Worm (Caenorhabditis elegans): Measurements from ENCODE around the gene acc-1.

acc-1 gene

DNA sequence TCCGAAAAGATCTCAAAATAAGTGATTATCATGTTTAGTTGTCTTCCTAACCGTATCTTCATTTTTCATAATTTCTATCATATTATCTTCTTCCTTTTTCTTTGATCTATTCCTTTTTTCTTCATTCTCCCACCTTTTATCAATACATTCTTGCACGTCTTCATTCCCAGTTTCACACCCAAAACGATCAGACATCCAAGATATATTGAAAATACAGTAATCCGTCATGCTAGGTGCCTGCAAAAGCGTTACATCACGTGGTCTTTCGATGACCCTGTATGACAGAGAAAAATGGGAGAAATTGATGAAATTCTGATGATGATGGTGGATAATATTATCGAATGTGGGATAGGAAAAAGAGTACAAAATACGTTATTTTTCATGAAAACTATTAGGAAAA lies 14.6 kb downstream of the acc-1 start:
- TF ChIP-seq gmeb-1 (tag; optimal IDR thresholded peaks at IDR 0.05), result peak; percentile 44
- peak; percentile 92 for TF ChIP-seq sma-9 (GFP tag; optimal IDR thresholded peaks at IDR 0.05)
- no peak for TF ChIP-seq sma-9 (tag; optimal IDR thresholded peaks at IDR 0.05)
- TF ChIP-seq aly-2 (tag; optimal IDR thresholded peaks at IDR 0.05), result no peak
- peak; percentile 13 for TF ChIP-seq crh-2 (tag; optimal IDR thresholded peaks at IDR 0.05)
- TF ChIP-seq sma-3 (GFP tag; optimal IDR thresholded peaks at IDR 0.05), result peak; percentile 84
- no peak for TF ChIP-seq lin-11 (tag; optimal IDR thresholded peaks at IDR 0.05)
- TF ChIP-seq lsy-2 (tag; optimal IDR thresholded peaks at IDR 0.05), result peak in 1 of 2 experiments; percentile 81
- TF ChIP-seq nhr-25 (tag; optimal IDR thresholded peaks at IDR 0.05), result peak; percentile 73
- peak; percentile 39 for TF ChIP-seq fos-1 (tag; optimal IDR thresholded peaks at IDR 0.05)
- TF ChIP-seq lin-13 (GFP tag; optimal IDR thresholded peaks at IDR 0.05), result no peak
- no peak for TF ChIP-seq mab-5 (tag; optimal IDR thresholded peaks at IDR 0.05)
- TF ChIP-seq nhr-129 (tag; optimal IDR thresholded peaks at IDR 0.05), result peak; percentile 45
- peak; percentile 34 for TF ChIP-seq blmp-1 (tag; optimal IDR thresholded peaks at IDR 0.05; ENCODE audit: insufficient read depth)
- peak; percentile 92 for TF ChIP-seq nhr-21 (tag; optimal IDR thresholded peaks at IDR 0.05)
- TF ChIP-seq Y55F3AM.14 (GFP tag; optimal IDR thresholded peaks at IDR 0.05), result peak; percentile 8
- no peak for TF ChIP-seq nhr-237 (tag; optimal IDR thresholded peaks at IDR 0.05)
- TF ChIP-seq mdl-1 (tag; optimal IDR thresholded peaks at IDR 0.05), result peak in 1 of 2 experiments; percentile 41

DNA sequence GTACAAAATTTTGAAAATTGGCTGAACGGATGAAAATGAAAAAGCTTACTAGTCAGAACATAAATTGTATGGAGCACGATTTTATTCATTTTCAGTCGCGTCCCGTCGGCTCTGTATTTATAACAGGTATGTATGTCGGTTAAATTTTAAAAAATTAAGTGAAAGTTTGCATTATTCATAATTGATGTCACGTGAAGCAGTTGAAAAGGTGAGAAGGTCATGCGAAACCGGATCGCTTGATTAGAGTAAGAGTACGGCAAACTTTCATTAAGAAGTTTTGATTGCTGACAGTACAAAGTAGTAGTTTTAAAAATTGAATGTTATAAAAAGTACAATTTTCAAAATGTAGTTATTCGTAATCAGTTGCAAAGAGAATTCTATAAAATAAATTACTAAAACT lies 15.4 kb downstream of the acc-1 start:
- TF ChIP-seq nhr-11 (tag; optimal IDR thresholded peaks at IDR 0.05) (no peak), gmeb-1 (tag; optimal IDR thresholded peaks at IDR 0.05) (no peak), mab-5 (tag; optimal IDR thresholded peaks at IDR 0.05) (no peak), nhr-23 (tag; optimal IDR thresholded peaks at IDR 0.05) (no peak), elt-3 (tag; optimal IDR thresholded peaks at IDR 0.05) (no peak), snpc-4 (tag; optimal IDR thresholded peaks at IDR 0.05) (no peak), ceh-16 (tag; optimal IDR thresholded peaks at IDR 0.05) (no peak), mdl-1 (tag; optimal IDR thresholded peaks at IDR 0.05) (no peak), mbf-1 (tag; optimal IDR thresholded peaks at IDR 0.05) (no peak), peb-1 (tag; optimal IDR thresholded peaks at IDR 0.05) (no peak), aly-2 (tag; optimal IDR thresholded peaks at IDR 0.05) (no peak), nhr-25 (tag; optimal IDR thresholded peaks at IDR 0.05) (peak; percentile 41), crh-2 (tag; optimal IDR thresholded peaks at IDR 0.05) (no peak), lin-39 (tag; optimal IDR thresholded peaks at IDR 0.05) (no peak), alr-1 (tag; optimal IDR thresholded peaks at IDR 0.05) (no peak), egl-27 (tag; optimal IDR thresholded peaks at IDR 0.05) (no peak), ztf-1 (GFP tag; conservative IDR thresholded peaks at IDR 0.05) (no peak), sma-9 (GFP tag; optimal IDR thresholded peaks at IDR 0.05) (peak; percentile 32), sma-9 (tag; optimal IDR thresholded peaks at IDR 0.05) (no peak), blmp-1 (tag; optimal IDR thresholded peaks at IDR 0.05; ENCODE audit: insufficient read depth) (peak; percentile 81), ZK546.5 (tag; optimal IDR thresholded peaks at IDR 0.05) (no peak), nhr-77 (tag; optimal IDR thresholded peaks at IDR 0.05) (no peak), F13H6.1 (tag; optimal IDR thresholded peaks at IDR 0.05) (no peak), nhr-12 (tag; optimal IDR thresholded peaks at IDR 0.05) (no peak), ztf-11 (tag; optimal IDR thresholded peaks at IDR 0.05) (no peak), lin-11 (tag; optimal IDR thresholded peaks at IDR 0.05) (no peak), lsy-2 (tag; optimal IDR thresholded peaks at IDR 0.05) (no peak), zag-1 (tag; optimal IDR thresholded peaks at IDR 0.05) (no peak)

DNA sequence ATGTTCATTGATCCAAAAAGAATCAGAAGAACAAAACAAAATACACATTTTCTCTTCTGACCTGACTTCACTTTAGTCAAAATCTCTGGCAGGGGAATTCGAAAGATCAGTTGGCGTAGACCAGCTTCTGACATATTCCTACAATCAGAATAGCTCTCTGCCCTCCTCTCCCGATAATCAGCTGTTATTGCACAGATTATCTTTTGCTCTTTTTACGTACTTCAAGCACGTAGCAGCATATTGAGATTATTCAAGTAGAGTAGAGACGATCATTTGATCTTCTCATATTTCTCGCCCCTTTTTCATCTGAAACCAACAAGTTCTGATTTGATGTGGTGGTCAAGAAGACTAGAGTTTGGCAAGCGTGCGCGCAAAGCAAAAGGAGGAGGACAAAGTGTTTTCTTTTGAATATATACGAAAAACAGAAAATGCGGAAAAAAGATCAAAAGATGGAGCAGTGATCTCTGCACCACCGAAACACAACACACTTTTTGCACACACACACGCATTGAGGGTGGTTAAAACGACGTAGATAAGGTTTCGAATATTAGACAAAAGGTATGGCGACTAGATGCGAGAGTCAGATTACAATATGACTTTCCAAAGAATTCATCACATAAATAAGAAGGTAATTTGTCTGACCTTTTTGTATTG lies 16.0 kb downstream of the acc-1 start:
- TF ChIP-seq sma-9 (GFP tag; optimal IDR thresholded peaks at IDR 0.05), result peak; percentile 60
- TF ChIP-seq sma-9 (tag; optimal IDR thresholded peaks at IDR 0.05), result no peak
- peak; percentile 48 for TF ChIP-seq elt-1 (tag; optimal IDR thresholded peaks at IDR 0.05)
- TF ChIP-seq mdl-1 (tag; optimal IDR thresholded peaks at IDR 0.05), result peak in 1 of 2 experiments; percentile 30
- peak; percentile 71 for TF ChIP-seq crh-2 (tag; optimal IDR thresholded peaks at IDR 0.05)
- no peak for TF ChIP-seq aly-2 (tag; optimal IDR thresholded peaks at IDR 0.05)
- TF ChIP-seq fos-1 (tag; optimal IDR thresholded peaks at IDR 0.05), result peak; percentile 25
- no peak for TF ChIP-seq zag-1 (tag; optimal IDR thresholded peaks at IDR 0.05)

DNA sequence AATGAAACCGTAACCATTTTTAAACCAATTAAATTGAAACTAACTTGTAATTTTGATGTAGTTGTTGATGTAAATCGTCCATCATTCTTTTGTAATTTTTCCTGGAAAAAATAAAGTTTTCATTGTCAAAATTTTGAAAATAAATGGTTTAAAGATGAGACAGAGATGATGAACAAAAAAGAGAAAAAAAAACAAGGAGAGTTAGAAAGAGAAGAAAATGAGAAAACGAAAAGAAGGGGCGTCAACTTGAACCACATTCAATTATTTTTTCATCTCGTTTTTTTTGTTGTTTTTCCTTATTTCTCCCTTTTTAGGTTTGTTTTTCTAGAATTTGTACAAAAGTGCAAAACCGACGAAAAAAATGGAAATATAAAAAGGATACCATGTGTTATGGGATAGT lies 17.7 kb downstream of the acc-1 start, which contains the start of gene nhr-34:
nhr-34 (minus strand) TSS at position 101 of the 400 bp plus-strand sequence.
- TF ChIP-seq ztf-1 (GFP tag; conservative IDR thresholded peaks at IDR 0.05) (no peak), nhr-11 (tag; optimal IDR thresholded peaks at IDR 0.05) (no peak), nhr-6 (tag; optimal IDR thresholded peaks at IDR 0.05) (no peak), sem-4 (tag; optimal IDR thresholded peaks at IDR 0.05) (no peak), F13H6.1 (tag; optimal IDR thresholded peaks at IDR 0.05) (no peak), ceh-16 (tag; optimal IDR thresholded peaks at IDR 0.05) (no peak), sma-9 (GFP tag; optimal IDR thresholded peaks at IDR 0.05) (no peak), sma-9 (tag; optimal IDR thresholded peaks at IDR 0.05) (no peak), nhr-21 (tag; optimal IDR thresholded peaks at IDR 0.05) (no peak), nhr-77 (tag; optimal IDR thresholded peaks at IDR 0.05) (no peak), unc-39 (tag; optimal IDR thresholded peaks at IDR 0.05) (no peak), mbf-1 (tag; optimal IDR thresholded peaks at IDR 0.05) (no peak), ama-1 (optimal IDR thresholded peaks at IDR 0.05) (no peak), alr-1 (tag; optimal IDR thresholded peaks at IDR 0.05) (no peak), nhr-12 (tag; optimal IDR thresholded peaks at IDR 0.05) (no peak), Y55F3AM.14 (GFP tag; optimal IDR thresholded peaks at IDR 0.05) (no peak)

All from whole organism, L2 larva.